Fruit fly (Drosophila melanogaster) whole organism, pupa: ENCODE data around the gene DENR.

Experiments
- CG10348 ChIP-seq: fragments of 200-800 bp; sonication (Bioruptor generic); IDR thresholded peaks from 2 replicates; pipeline ENCODE4 v1.3.6; 2022; ENCODE audit warnings: missing biosample characterization, missing genetic modification characterization
- CG12605 ChIP-seq: fragments of 200-800 bp; sonication (Bioruptor generic); IDR thresholded peaks from 2 replicates; pipeline ENCODE4 v1.3.6; 2022; ENCODE audit warnings: missing biosample characterization, missing genetic modification characterization
- CG14655 ChIP-seq: fragments of 200-800 bp; sonication (Bioruptor generic); optimal IDR thresholded peaks from 3 replicates; lab custom pipeline; 2017; ENCODE audit warnings: mild to moderate bottlenecking, missing biosample characterization, missing genetic modification reagents, missing genetic modification characterization
- CG34367 ChIP-seq: fragments of 200-800 bp; sonication (Bioruptor generic); optimal IDR thresholded peaks from 2 replicates; lab custom pipeline; 2018; ENCODE audit warnings: missing biosample characterization, mild to moderate bottlenecking, missing genetic modification characterization
- CG4496 ChIP-seq: fragments of 200-800 bp; sonication (Bioruptor generic); IDR thresholded peaks from 3 replicates; pipeline ENCODE4 v1.3.6; 2022; ENCODE audit warnings: missing biosample characterization, missing genetic modification characterization
- CG8159 ChIP-seq: fragments of 200-800 bp; sonication (Bioruptor generic); optimal IDR thresholded peaks from 3 replicates; lab custom pipeline; 2018; ENCODE audit warnings: missing biosample characterization, mild to moderate bottlenecking, missing genetic modification characterization, moderate library complexity
- CG9948 ChIP-seq: fragments of 200-800 bp; sonication (Bioruptor generic); optimal IDR thresholded peaks from 2 replicates; lab custom pipeline; 2018; ENCODE audit warnings: missing biosample characterization, mild to moderate bottlenecking, missing genetic modification characterization, moderate library complexity
- Pif1A ChIP-seq: fragments of 200-800 bp; sonication (Bioruptor generic); optimal IDR thresholded peaks from 3 replicates; lab custom pipeline; 2016; ENCODE audit warnings: missing biosample characterization, missing genetic modification characterization
- Pif1B ChIP-seq: fragments of 200-800 bp; sonication (Bioruptor generic); optimal IDR thresholded peaks from 3 replicates; lab custom pipeline; 2016; ENCODE audit warnings: missing biosample characterization, missing genetic modification characterization
- fd96Ca ChIP-seq: fragments of 200-800 bp; sonication (Bioruptor generic); IDR thresholded peaks from 3 replicates; pipeline ENCODE4 v1.3.6; 2022; ENCODE audit warnings: missing biosample characterization, missing genetic modification characterization
- gl ChIP-seq: fragments of 200-800 bp; sonication (Bioruptor generic); optimal IDR thresholded peaks from 2 replicates; lab custom pipeline; 2018; ENCODE audit warnings: missing biosample characterization, mild to moderate bottlenecking, missing genetic modification characterization

- TF ChIP-seq fd96Ca (GFP tag; lab: Robert Waterston, UW) (no peak), Pif1A (GFP tag; lab: Kevin White, UChicago) (no peak), CG14655 (GFP tag; lab: Kevin White, UChicago) (no peak), CG4496 (no peak), CG9948 (no peak), CG12605 (GFP tag; lab: Robert Waterston, UW) (no peak), gl (tag; lab: Kevin White, UChicago) (no peak), CG34367 (tag; lab: Kevin White, UChicago) (no peak), Pif1B (GFP tag; lab: Kevin White, UChicago) (no peak), CG8159 (tag; lab: Kevin White, UChicago) (no peak), CG10348 (GFP tag; lab: Robert Waterston, UW) (no peak)
Measured at dm6 chrX:16900283-16900682, 13.9 kb upstream of the DENR start.
